Fruit fly (Drosophila melanogaster): ENCODE data around the gene Bruce.

The Bruce gene

dm6 chr3R:10350741-10351629 is 19.8 kb upstream of the Bruce start (continued):
- TF ChIP-seq Lpt (GFP tag; optimal IDR thresholded peaks at IDR 0.05) = peak; percentile 72
- no peak for TF ChIP-seq CG6163 (GFP tag; IDR thresholded peaks at IDR 0.05)
- TF ChIP-seq svp (GFP tag) = peak; percentile 90
- TF ChIP-seq Eip75B (GFP tag; optimal IDR thresholded peaks at IDR 0.05) = peak; percentile 82
- TF ChIP-seq dsx (GFP tag; optimal IDR thresholded peaks at IDR 0.05; ENCODE audit: poor library complexity, severe bottlenecking) = peak; percentile 43
- TF ChIP-seq CG8319 (GFP tag; optimal IDR thresholded peaks at IDR 0.05) = peak; percentile 61
- peak; percentile 78 for TF ChIP-seq CG11762 (GFP tag; optimal IDR thresholded peaks at IDR 0.05; ENCODE audit: insufficient read depth)
- TF ChIP-seq Ets21C (GFP tag; optimal IDR thresholded peaks at IDR 0.05) = peak; percentile 72
- TF ChIP-seq CG8632 (GFP tag; optimal IDR thresholded peaks at IDR 0.05) = peak; percentile 74
- peak; percentile 89 for TF ChIP-seq Hr39 (GFP tag; optimal IDR thresholded peaks at IDR 0.05)
- TF ChIP-seq CG1621 (tag; optimal IDR thresholded peaks at IDR 0.05) = peak; percentile 23
- TF ChIP-seq Sox15 (GFP tag; optimal IDR thresholded peaks at IDR 0.05) = peak; percentile 79
- peak; percentile 82 for TF ChIP-seq cyc (GFP tag; optimal IDR thresholded peaks at IDR 0.05)
- peak; percentile 72 for TF ChIP-seq CG11902 (GFP tag; optimal IDR thresholded peaks at IDR 0.05)
- TF ChIP-seq dac (GFP tag; optimal IDR thresholded peaks at IDR 0.05) = peak; percentile 52
- TF ChIP-seq fkh (GFP tag; optimal IDR thresholded peaks at IDR 0.05) = peak; percentile 100
- peak; percentile 85 for TF ChIP-seq pdm3 (GFP tag; optimal IDR thresholded peaks at IDR 0.05)
- TF ChIP-seq CG6808 (GFP tag; optimal IDR thresholded peaks at IDR 0.05) = no peak

- no peak for TF ChIP-seq Eip93F (GFP tag; optimal IDR thresholded peaks at IDR 0.05)
- no peak for TF ChIP-seq lz (GFP tag; optimal IDR thresholded peaks at IDR 0.05)
- TF ChIP-seq acj6 (GFP tag; optimal IDR thresholded peaks at IDR 0.05) = no peak
- TF ChIP-seq svp (GFP tag) = peak; percentile 50
- TF ChIP-seq CG11294 (GFP tag; IDR thresholded peaks at IDR 0.05) = no peak
- TF ChIP-seq CG6163 (GFP tag; IDR thresholded peaks at IDR 0.05) = no peak
- no peak for TF ChIP-seq net (GFP tag; optimal IDR thresholded peaks at IDR 0.05)
- no peak for TF ChIP-seq spab (GFP tag; optimal IDR thresholded peaks at IDR 0.05)
- TF ChIP-seq CG10669 (GFP tag; optimal IDR thresholded peaks at IDR 0.05) = no peak
- peak; percentile 7 for TF ChIP-seq CG3032 (tag; optimal IDR thresholded peaks at IDR 0.05)
- TF ChIP-seq dsx (GFP tag; optimal IDR thresholded peaks at IDR 0.05; ENCODE audit: poor library complexity, severe bottlenecking) = no peak
- TF ChIP-seq CG34406 (GFP tag; optimal IDR thresholded peaks at IDR 0.05) = no peak
- TF ChIP-seq Hr4 (GFP tag; optimal IDR thresholded peaks at IDR 0.05) = no peak
- TF ChIP-seq CG8319 (GFP tag; optimal IDR thresholded peaks at IDR 0.05) = peak; percentile 8
- no peak for TF ChIP-seq Hr38 (GFP tag; optimal IDR thresholded peaks at IDR 0.05)
- TF ChIP-seq CG6276 (GFP tag; optimal IDR thresholded peaks at IDR 0.05) = no peak
- no peak for TF ChIP-seq CG6854 (GFP tag; optimal IDR thresholded peaks at IDR 0.05)
- no peak for TF ChIP-seq fd85E (GFP tag; optimal IDR thresholded peaks at IDR 0.05)
- no peak for TF ChIP-seq CG8119 (GFP tag; IDR thresholded peaks at IDR 0.05)
- no peak for TF ChIP-seq CG6792 (GFP tag; optimal IDR thresholded peaks at IDR 0.05)
- no peak for TF ChIP-seq Sox15 (GFP tag; optimal IDR thresholded peaks at IDR 0.05)
- no peak for TF ChIP-seq Met (GFP tag; optimal IDR thresholded peaks at IDR 0.05)
- TF ChIP-seq eg (GFP tag; IDR thresholded peaks at IDR 0.05) = no peak
- TF ChIP-seq CG6808 (GFP tag; optimal IDR thresholded peaks at IDR 0.05) = no peak
- TF ChIP-seq fd59A (GFP tag; optimal IDR thresholded peaks at IDR 0.05) = no peak
- peak; percentile 72 for TF ChIP-seq Eip78C (GFP tag)
- TF ChIP-seq CG9139 (GFP tag; optimal IDR thresholded peaks at IDR 0.05) = no peak
- TF ChIP-seq CG3919 (GFP tag; optimal IDR thresholded peaks at IDR 0.05) = no peak
- TF ChIP-seq Gug (GFP tag; IDR thresholded peaks at IDR 0.05) = no peak
- peak; percentile 53 for TF ChIP-seq Sox14 (GFP tag; optimal IDR thresholded peaks at IDR 0.05)
- no peak for TF ChIP-seq CG11902 (GFP tag; optimal IDR thresholded peaks at IDR 0.05)
- TF ChIP-seq ss (GFP tag; optimal IDR thresholded peaks at IDR 0.05) = peak in 1 of 2 experiments; percentile 17
- TF ChIP-seq CG8632 (GFP tag; optimal IDR thresholded peaks at IDR 0.05) = no peak
- TF ChIP-seq pdm3 (GFP tag; optimal IDR thresholded peaks at IDR 0.05) = no peak
- TF ChIP-seq Lpt (GFP tag; optimal IDR thresholded peaks at IDR 0.05) = no peak
- TF ChIP-seq Hr39 (GFP tag; optimal IDR thresholded peaks at IDR 0.05) = no peak
- TF ChIP-seq CG11762 (GFP tag; optimal IDR thresholded peaks at IDR 0.05; ENCODE audit: insufficient read depth) = no peak
- TF ChIP-seq achi (GFP tag; optimal IDR thresholded peaks at IDR 0.05) = no peak
- TF ChIP-seq Blimp-1 (GFP tag; optimal IDR thresholded peaks at IDR 0.05) = no peak
- no peak for TF ChIP-seq dac (GFP tag; optimal IDR thresholded peaks at IDR 0.05)
- no peak for TF ChIP-seq CG16779 (tag; optimal IDR thresholded peaks at IDR 0.05)
- no peak for TF ChIP-seq CG32006 (GFP tag; optimal IDR thresholded peaks at IDR 0.05)
Observed at dm6 chr3R:10349987-10350386, 18.8 kb upstream of the Bruce start, which contains the start of gene jumu. Gene jumu (plus strand): TSS chr3R:10350182.

Data from whole organism, prepupa.